Fruit fly (Drosophila melanogaster) whole organism, prepupa: ENCODE data around the gene Rh6.
A peak's percentile ranks its signal among the peaks of the same experiment; 100 is the strongest.

Experiments
- Blimp-1 ChIP-seq: fragments of 200-800 bp; sonication (Bioruptor generic); optimal IDR thresholded peaks from 3 replicates; lab custom pipeline; 2017; ENCODE audit warnings: missing biosample characterization, missing genetic modification characterization, mild to moderate bottlenecking, moderate library complexity, missing genetic modification reagents
- CG10669 ChIP-seq: fragments of 200-800 bp; sonication (Bioruptor generic); optimal IDR thresholded peaks from 3 replicates; lab custom pipeline; 2018; ENCODE audit warnings: missing biosample characterization, mild to moderate bottlenecking, missing genetic modification characterization, moderate library complexity
- CG11762 ChIP-seq: fragments of 200-800 bp; sonication (Bioruptor generic); optimal IDR thresholded peaks from 3 replicates; lab custom pipeline; 2016; ENCODE audit warnings: missing biosample characterization, missing genetic modification characterization; ENCODE audit not compliant: insufficient read depth
- CG11902 ChIP-seq: fragments of 200-800 bp; sonication (Bioruptor generic); optimal IDR thresholded peaks from 3 replicates; lab custom pipeline; 2016; ENCODE audit warnings: missing biosample characterization, missing genetic modification characterization
- CG15336 ChIP-seq: fragments of 200-800 bp; sonication (Bioruptor generic); IDR thresholded peaks from 2 replicates; pipeline ENCODE4 v1.3.6; 2022; ENCODE audit warnings: missing biosample characterization, missing genetic modification characterization
- CG1621 ChIP-seq: fragments of 200-800 bp; sonication (Bioruptor generic); optimal IDR thresholded peaks from 3 replicates; lab custom pipeline; 2018; ENCODE audit warnings: missing biosample characterization, mild to moderate bottlenecking, missing genetic modification characterization
- CG31627 ChIP-seq: fragments of 200-800 bp; sonication (Bioruptor generic); optimal IDR thresholded peaks from 3 replicates; lab custom pipeline; 2016; ENCODE audit warnings: missing biosample characterization, missing genetic modification characterization
- CG32006 ChIP-seq: fragments of 200-800 bp; sonication (Bioruptor generic); optimal IDR thresholded peaks from 3 replicates; lab custom pipeline; 2017; ENCODE audit warnings: missing biosample characterization, mild to moderate bottlenecking, missing genetic modification characterization
- CG4318 ChIP-seq: fragments of 200-800 bp; sonication (Bioruptor generic); optimal IDR thresholded peaks from 3 replicates; lab custom pipeline; 2017; ENCODE audit warnings: missing biosample characterization, mild to moderate bottlenecking, missing genetic modification characterization
- CG6163 ChIP-seq: fragments of 200-800 bp; sonication (Bioruptor generic); IDR thresholded peaks from 3 replicates; pipeline ENCODE4 v1.3.6; 2022; ENCODE audit warnings: missing biosample characterization, missing genetic modification characterization
- CG6792 ChIP-seq: fragments of 200-800 bp; sonication (Bioruptor generic); optimal IDR thresholded peaks from 3 replicates; lab custom pipeline; 2016; ENCODE audit warnings: missing biosample characterization, missing genetic modification characterization
- CG6854 ChIP-seq: fragments of 200-800 bp; sonication (Bioruptor generic); optimal IDR thresholded peaks from 2 replicates; lab custom pipeline; 2017; ENCODE audit warnings: missing biosample characterization, mild to moderate bottlenecking, missing genetic modification characterization
- CG8119 ChIP-seq: fragments of 200-800 bp; sonication (Bioruptor generic); IDR thresholded peaks from 3 replicates; pipeline ENCODE4 v1.3.6; 2022; ENCODE audit warnings: missing biosample characterization, missing genetic modification characterization
- CG8319 ChIP-seq: fragments of 200-800 bp; sonication (Bioruptor generic); optimal IDR thresholded peaks from 3 replicates; lab custom pipeline; 2016; ENCODE audit warnings: missing biosample characterization, missing genetic modification characterization
- CG8632 ChIP-seq: fragments of 200-800 bp; sonication (Bioruptor generic); optimal IDR thresholded peaks from 3 replicates; lab custom pipeline; 2016; ENCODE audit warnings: missing biosample characterization, missing genetic modification characterization
- CG9139 ChIP-seq: fragments of 200-800 bp; sonication (Bioruptor generic); optimal IDR thresholded peaks from 3 replicates; lab custom pipeline; 2017; ENCODE audit warnings: missing biosample characterization, mild to moderate bottlenecking, missing genetic modification characterization
- Eip78C ChIP-seq: fragments of 200-800 bp; sonication (Bioruptor generic); peaks from one replicate; lab custom pipeline; 2016; ENCODE audit warnings: missing biosample characterization, missing genetic modification characterization
- Eip93F ChIP-seq: fragments of 200-800 bp; sonication (Bioruptor generic); optimal IDR thresholded peaks from 2 replicates; lab custom pipeline; 2016; ENCODE audit warnings: missing biosample characterization, mild to moderate bottlenecking, missing genetic modification characterization
- Ets21C ChIP-seq: fragments of 200-800 bp; sonication (Bioruptor generic); optimal IDR thresholded peaks from 3 replicates; lab custom pipeline; 2016; ENCODE audit warnings: missing biosample characterization, missing genetic modification characterization
- Ets96B ChIP-seq: fragments of 200-800 bp; optimal IDR thresholded peaks from 2 replicates; lab custom pipeline; 2019; ENCODE audit warnings: missing biosample characterization, mild to moderate bottlenecking, missing genetic modification characterization, moderate library complexity
- Hr38 ChIP-seq: sonication (Bioruptor generic); optimal IDR thresholded peaks from 2 replicates; lab custom pipeline; 2016; ENCODE audit warnings: missing biosample characterization, missing genetic modification characterization
- Hr4 ChIP-seq: fragments of 200-800 bp; sonication (Bioruptor generic); optimal IDR thresholded peaks from 3 replicates; lab custom pipeline; 2016; ENCODE audit warnings: missing biosample characterization, missing genetic modification characterization
- Lpt ChIP-seq: fragments of 200-800 bp; sonication (Bioruptor generic); optimal IDR thresholded peaks from 3 replicates; lab custom pipeline; 2016; ENCODE audit warnings: missing biosample characterization, missing genetic modification characterization
- Met ChIP-seq: fragments of 200-800 bp; sonication (Bioruptor generic); optimal IDR thresholded peaks from 3 replicates; lab custom pipeline; 2016; ENCODE audit warnings: missing biosample characterization, missing genetic modification characterization
- Smox ChIP-seq: fragments of 200-800 bp; sonication (Bioruptor generic); optimal IDR thresholded peaks from 3 replicates; lab custom pipeline; 2016; ENCODE audit warnings: missing biosample characterization, missing genetic modification characterization
- Sox102F ChIP-seq: fragments of 200-800 bp; sonication (Bioruptor generic); optimal IDR thresholded peaks from 2 replicates; lab custom pipeline; 2016; ENCODE audit warnings: missing biosample characterization, mild to moderate bottlenecking, missing genetic modification characterization
- Sox15 ChIP-seq: fragments of 200-800 bp; sonication (Bioruptor generic); optimal IDR thresholded peaks from 3 replicates; lab custom pipeline; 2016; ENCODE audit warnings: missing biosample characterization, missing genetic modification characterization
- acj6 ChIP-seq: fragments of 200-800 bp; sonication (Bioruptor generic); optimal IDR thresholded peaks from 3 replicates; lab custom pipeline; 2016; ENCODE audit warnings: missing biosample characterization, missing genetic modification characterization
- cyc ChIP-seq: fragments of 200-800 bp; sonication (Bioruptor generic); optimal IDR thresholded peaks from 3 replicates; lab custom pipeline; 2016; ENCODE audit warnings: missing biosample characterization, missing genetic modification characterization
- dac ChIP-seq: fragments of 200-800 bp; sonication (Bioruptor generic); optimal IDR thresholded peaks from 2 replicates; lab custom pipeline; 2017; ENCODE audit warnings: missing biosample characterization, mild to moderate bottlenecking, missing genetic modification characterization
- dsx ChIP-seq: fragments of 200-800 bp; optimal IDR thresholded peaks from 3 replicates; lab custom pipeline; 2019; ENCODE audit warnings: missing biosample characterization, mild to moderate bottlenecking, missing genetic modification characterization, moderate library complexity; ENCODE audit not compliant: poor library complexity, severe bottlenecking
- eg ChIP-seq: fragments of 200-800 bp; sonication (Bioruptor generic); IDR thresholded peaks from 3 replicates; pipeline ENCODE4 v1.3.6; 2022; ENCODE audit warnings: missing biosample characterization, missing genetic modification characterization
- esn ChIP-seq: fragments of 200-800 bp; sonication (Bioruptor generic); optimal IDR thresholded peaks from 2 replicates; lab custom pipeline; 2016; ENCODE audit warnings: missing biosample characterization, mild to moderate bottlenecking, missing genetic modification characterization, moderate library complexity
- fd85E ChIP-seq: fragments of 200-800 bp; sonication (Bioruptor generic); optimal IDR thresholded peaks from 3 replicates; lab custom pipeline; 2016; ENCODE audit warnings: missing biosample characterization, missing genetic modification characterization
- fkh ChIP-seq: fragments of 200-800 bp; sonication (Bioruptor generic); optimal IDR thresholded peaks from 3 replicates; lab custom pipeline; 2017; ENCODE audit warnings: missing biosample characterization, mild to moderate bottlenecking, missing genetic modification characterization, moderate library complexity
- lz ChIP-seq: fragments of 200-800 bp; sonication (Bioruptor generic); optimal IDR thresholded peaks from 3 replicates; lab custom pipeline; 2016; ENCODE audit warnings: missing biosample characterization, missing genetic modification characterization
- pdm3 ChIP-seq: fragments of 200-800 bp; sonication (Bioruptor generic); optimal IDR thresholded peaks from 3 replicates; lab custom pipeline; 2016; ENCODE audit warnings: missing biosample characterization, missing genetic modification characterization
- salr ChIP-seq, 2 experiments: fragments of 200-800 bp; sonication (Bioruptor generic); optimal IDR thresholded peaks; 3 replicates each; lab custom pipeline; 2016 to 2018; ENCODE audit warnings: missing biosample characterization in 2 of 2, missing genetic modification characterization in 2 of 2, mild to moderate bottlenecking in 1 of 2
- spab ChIP-seq: fragments of 200-800 bp; sonication (Bioruptor generic); optimal IDR thresholded peaks from 2 replicates; lab custom pipeline; 2017; ENCODE audit warnings: missing biosample characterization, mild to moderate bottlenecking, missing genetic modification characterization, missing genetic modification reagents
- ss ChIP-seq, 2 experiments: fragments of 200-800 bp; sonication (Bioruptor generic); optimal IDR thresholded peaks; 2 replicates in 1 of 2; 3 replicates in 1 of 2; lab custom pipeline; 2017 to 2018; ENCODE audit warnings: mild to moderate bottlenecking in 2 of 2, missing biosample characterization in 2 of 2, missing genetic modification characterization in 2 of 2, moderate library complexity in 1 of 2
- svp ChIP-seq: fragments of 200-800 bp; sonication (Bioruptor generic); peaks from one replicate; lab custom pipeline; 2016; ENCODE audit warnings: missing biosample characterization, missing genetic modification characterization
- topi ChIP-seq: fragments of 200-800 bp; sonication (Bioruptor generic); optimal IDR thresholded peaks from 3 replicates; lab custom pipeline; 2016; ENCODE audit warnings: missing biosample characterization, missing genetic modification characterization
- vri ChIP-seq: fragments of 200-800 bp; sonication (Bioruptor generic); optimal IDR thresholded peaks from 3 replicates; lab custom pipeline; 2016; ENCODE audit warnings: missing biosample characterization, mild to moderate bottlenecking, missing genetic modification characterization

Gene Rh6

DNA sequence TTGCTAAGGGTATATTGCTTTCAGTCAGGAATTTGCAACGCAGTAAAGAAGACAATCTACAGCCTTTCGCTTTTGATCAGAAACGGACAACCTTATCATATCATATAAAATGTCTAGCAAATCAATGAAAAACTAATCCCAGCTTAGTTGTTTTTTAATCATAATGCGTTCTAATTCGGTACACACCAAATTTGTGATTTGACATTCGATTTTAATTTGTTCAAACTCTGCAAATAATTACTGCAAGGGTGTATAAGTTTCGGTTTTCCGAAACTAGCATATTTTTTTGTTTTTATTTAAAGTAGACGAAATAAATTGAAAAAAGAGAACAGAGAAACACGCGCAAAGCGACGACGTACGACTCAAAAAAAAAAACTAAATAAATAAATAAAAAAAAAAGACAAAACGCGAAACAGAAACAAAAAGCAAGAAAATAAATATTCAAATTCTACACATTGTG lies 10.2 kb upstream of the Rh6 start (continued):
- TF ChIP-seq cyc (GFP tag; lab: Kevin White, UChicago) (no peak), CG8119 (GFP tag; lab: Robert Waterston, UW) (peak; percentile 49; the same call in 1 of the 3 replicates), Ets21C (no peak), lz (no peak), eg (GFP tag; lab: Robert Waterston, UW) (peak; percentile 79), fd85E (GFP tag; lab: Kevin White, UChicago) (no peak), dsx (GFP tag; lab: Kevin White, UChicago) (no peak), vri (GFP tag; lab: Kevin White, UChicago) (no peak), svp (GFP tag; lab: Kevin White, UChicago) (peak; percentile 66), Hr38 (GFP tag; lab: Kevin White, UChicago) (no peak), CG4318 (no peak), salr (GFP tag; optimal IDR thresholded peaks at IDR 0.05; lab: Kevin White, UChicago) (no peak), CG6854 (no peak), CG10669 (GFP tag; lab: Kevin White, UChicago) (no peak), CG8632 (GFP tag; lab: Kevin White, UChicago) (no peak), CG6163 (GFP tag; lab: Robert Waterston, UW) (0 out of 3 replicates have a peak, but pooled peaks have one; percentile 27), CG8319 (GFP tag; lab: Kevin White, UChicago) (no peak), CG32006 (GFP tag; lab: Kevin White, UChicago) (peak; percentile 24), ss (GFP tag; optimal IDR thresholded peaks at IDR 0.05; lab: Kevin White, UChicago) (no peak), Sox15 (no peak), CG9139 (GFP tag; lab: Kevin White, UChicago) (no peak), Blimp-1 (GFP tag; lab: Kevin White, UChicago) (no peak), acj6 (no peak), pdm3 (GFP tag; lab: Kevin White, UChicago) (peak; percentile 13), topi (GFP tag; lab: Kevin White, UChicago) (peak; percentile 16), Ets96B (tag; lab: Kevin White, UChicago) (no peak), CG31627 (GFP tag; lab: Kevin White, UChicago) (peak; percentile 31), dac (GFP tag; lab: Kevin White, UChicago) (no peak), Hr4 (GFP tag; lab: Kevin White, UChicago) (peak; percentile 30)
- TF ChIP-seq, all 60 proteins: peak for 16

DNA sequence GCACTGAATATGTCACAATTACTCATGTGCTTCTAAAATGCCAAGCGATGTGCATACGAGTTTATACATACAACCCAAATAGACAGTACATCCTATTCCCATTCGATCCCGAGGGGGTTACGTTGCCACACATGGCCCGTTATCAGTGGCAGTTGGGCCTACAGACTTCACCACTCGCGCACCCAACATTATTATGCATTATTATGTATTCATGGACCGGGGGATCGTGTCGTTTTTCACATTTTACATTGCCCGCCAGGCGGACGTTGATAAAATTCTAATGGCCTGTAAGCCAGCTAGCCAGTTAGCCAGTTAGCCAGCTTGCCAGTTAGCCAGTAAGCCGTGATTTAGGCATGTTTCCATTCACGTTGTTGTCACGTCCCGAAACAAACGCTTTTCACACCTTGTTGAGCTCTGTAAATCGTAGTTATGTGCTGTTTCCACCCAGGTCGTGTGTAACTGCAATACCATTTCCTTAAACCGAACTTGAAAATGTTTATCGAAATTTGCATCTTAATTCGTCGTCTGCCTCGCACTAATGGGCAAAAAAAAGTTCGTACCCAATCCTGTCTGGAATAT lies 9.5 kb upstream of the Rh6 start:
- TF ChIP-seq CG32006 (GFP tag; lab: Kevin White, UChicago) (no peak), dsx (GFP tag; lab: Kevin White, UChicago) (no peak), Lpt (GFP tag; lab: Kevin White, UChicago) (no peak), Eip93F (GFP tag; lab: Kevin White, UChicago) (no peak), Sox102F (GFP tag; lab: Kevin White, UChicago) (no peak), CG11902 (GFP tag; lab: Kevin White, UChicago) (no peak), CG9139 (GFP tag; lab: Kevin White, UChicago) (no peak)

- no peak for TF ChIP-seq CG15336 (GFP tag; lab: Robert Waterston, UW)
- peak; percentile 69 for TF ChIP-seq svp (GFP tag; lab: Kevin White, UChicago)
These were observed 8.1 kb upstream of the Rh6 start for dm6 chr3R:15474820-15475219.

- TF ChIP-seq vri (GFP tag; lab: Kevin White, UChicago) (peak; percentile 11), CG6854 (peak; percentile 7), fkh (GFP tag; lab: Kevin White, UChicago) (peak; percentile 29), spab (no peak), cyc (GFP tag; lab: Kevin White, UChicago) (no peak), Eip93F (GFP tag; lab: Kevin White, UChicago) (no peak), CG11902 (GFP tag; lab: Kevin White, UChicago) (no peak), Met (GFP tag; lab: Kevin White, UChicago) (no peak), Lpt (GFP tag; lab: Kevin White, UChicago) (no peak), Eip78C (GFP tag; lab: Kevin White, UChicago) (peak; percentile 55), CG1621 (tag; lab: Kevin White, UChicago) (peak; percentile 34), Sox102F (GFP tag; lab: Kevin White, UChicago) (no peak), CG11762 (GFP tag; lab: Kevin White, UChicago) (no peak), svp (GFP tag; lab: Kevin White, UChicago) (peak; percentile 69), esn (peak; percentile 9), CG6792 (GFP tag; lab: Kevin White, UChicago) (no peak), CG6163 (GFP tag; lab: Robert Waterston, UW) (0 out of 3 replicates have a peak, but pooled peaks have one; percentile 17), Smox (GFP tag; lab: Kevin White, UChicago) (no peak)
These were observed 6.8 kb upstream of the Rh6 start, which contains the start of gene AdamTS-A for dm6 chr3R:15475973-15476692. Gene AdamTS-A, minus strand, starts transcription at chr3R:15476193.
